Fruit fly (Drosophila melanogaster) whole organism, prepupa: ENCODE results near the gene CG11267.

Experiments used
- CG10669 ChIP-seq: fragments of 200-800 bp; sonication (Bioruptor generic); optimal IDR thresholded peaks from 3 replicates; lab custom pipeline; 2018; ENCODE audit warnings: missing biosample characterization, mild to moderate bottlenecking, missing genetic modification characterization, moderate library complexity
- CG11762 ChIP-seq: fragments of 200-800 bp; sonication (Bioruptor generic); optimal IDR thresholded peaks from 3 replicates; lab custom pipeline; 2016; ENCODE audit warnings: missing biosample characterization, missing genetic modification characterization; ENCODE audit not compliant: insufficient read depth
- CG1621 ChIP-seq: fragments of 200-800 bp; sonication (Bioruptor generic); optimal IDR thresholded peaks from 3 replicates; lab custom pipeline; 2018; ENCODE audit warnings: missing biosample characterization, mild to moderate bottlenecking, missing genetic modification characterization
- CG34406 ChIP-seq: fragments of 200-800 bp; sonication (Bioruptor generic); optimal IDR thresholded peaks from 3 replicates; lab custom pipeline; 2016; ENCODE audit warnings: missing biosample characterization, missing genetic modification characterization
- CG3919 ChIP-seq: fragments of 200-800 bp; sonication (Bioruptor generic); optimal IDR thresholded peaks from 3 replicates; lab custom pipeline; 2016; ENCODE audit warnings: missing biosample characterization, missing genetic modification characterization
- CG8119 ChIP-seq: fragments of 200-800 bp; sonication (Bioruptor generic); IDR thresholded peaks from 3 replicates; pipeline ENCODE4 v1.3.6; 2022; ENCODE audit warnings: missing biosample characterization, missing genetic modification characterization
- Eip93F ChIP-seq: fragments of 200-800 bp; sonication (Bioruptor generic); optimal IDR thresholded peaks from 2 replicates; lab custom pipeline; 2016; ENCODE audit warnings: missing biosample characterization, mild to moderate bottlenecking, missing genetic modification characterization
- Ets96B ChIP-seq: fragments of 200-800 bp; optimal IDR thresholded peaks from 2 replicates; lab custom pipeline; 2019; ENCODE audit warnings: missing biosample characterization, mild to moderate bottlenecking, missing genetic modification characterization, moderate library complexity
- dac ChIP-seq: fragments of 200-800 bp; sonication (Bioruptor generic); optimal IDR thresholded peaks from 2 replicates; lab custom pipeline; 2017; ENCODE audit warnings: missing biosample characterization, mild to moderate bottlenecking, missing genetic modification characterization

dm6 chr3L:12994835-12995234 lies 21.0 kb upstream of the CG11267 start, which contains the start of gene CG11262:
- TF ChIP-seq Eip93F (GFP tag; lab: Kevin White, UChicago) (no peak), CG1621 (tag; lab: Kevin White, UChicago) (no peak), dac (GFP tag; lab: Kevin White, UChicago) (no peak), CG3919 (GFP tag; lab: Kevin White, UChicago) (no peak), CG10669 (GFP tag; lab: Kevin White, UChicago) (no peak), CG34406 (GFP tag; lab: Kevin White, UChicago) (no peak), CG8119 (GFP tag; lab: Robert Waterston, UW) (no peak), Ets96B (tag; lab: Kevin White, UChicago) (no peak), CG11762 (GFP tag; lab: Kevin White, UChicago) (no peak)
